Comparison of ENCODE assay signal across 3 fruit fly cellular contexts in genomic region chr2L:11105320-11105719, dm6.
A peak's percentile ranks its signal among the peaks of the same experiment; 100 is the strongest.
TF ChIP-seq lines count a peak whose summit lies in the region.

No protein-coding gene starts in this region.

- TF ChIP-seq CTCF in whole organism, embryonic (GFP tag; optimal IDR thresholded peaks at IDR 0.05; lab: Kevin White, UChicago) = no peak

TF ChIP-seq in whole organism, embryonic, 481 proteins besides CTCF, POLR2A, EP300 and RAD21:
- TF ChIP-seq croc (GFP tag; conservative IDR thresholded peaks at IDR 0.05; lab: Robert Waterston, UW) (no peak), Med (GFP tag; lab: Kevin White, UChicago) (peak; percentile 61), prd (optimal IDR thresholded peaks at IDR 0.05; lab: Kevin White, UChicago) (peak in 1 of 2 experiments; percentile 12), prd (GFP tag; IDR thresholded peaks at IDR 0.05; lab: Robert Waterston, UW) (no peak), HLH4C (GFP tag; IDR thresholded peaks at IDR 0.05; lab: Robert Waterston, UW; ENCODE audit: partially characterized antibody) (no peak), Spps (tag; optimal IDR thresholded peaks at IDR 0.05; lab: Kevin White, UChicago) (no peak), HLHmδ (GFP tag; optimal IDR thresholded peaks at IDR 0.05; lab: Kevin White, UChicago) (no peak)

TF ChIP-seq in whole organism, prepupa, 60 proteins besides CTCF, POLR2A, EP300 and RAD21:
- TF ChIP-seq svp (GFP tag; lab: Kevin White, UChicago) (peak; percentile 94), pdm3 (GFP tag; optimal IDR thresholded peaks at IDR 0.05; lab: Kevin White, UChicago) (no peak), fd85E (GFP tag; optimal IDR thresholded peaks at IDR 0.05; lab: Kevin White, UChicago) (no peak)

TF ChIP-seq in whole organism, pupa, 21 proteins besides CTCF, POLR2A, EP300 and RAD21:
- TF ChIP-seq fd96Ca (GFP tag; IDR thresholded peaks at IDR 0.05; lab: Robert Waterston, UW) (0 out of 3 replicates have a peak, but pooled peaks have one; percentile 35), CG8301 (tag; optimal IDR thresholded peaks at IDR 0.05; lab: Kevin White, UChicago) (no peak)
TF ChIP-seq in whole organism, pupa: peak in this region for 1.
